Fruit fly (Drosophila melanogaster) whole organism, embryonic: Measurements from ENCODE around the gene PNPase.
A peak's percentile ranks its signal among the peaks of the same experiment; 100 is the strongest.

ENCODE experiments used
- CG13123 ChIP-seq: fragments of 200-800 bp; sonication (Bioruptor generic); optimal IDR thresholded peaks from 2 replicates; lab custom pipeline; 2016; ENCODE audit warnings: missing biosample characterization, missing genetic modification characterization
- CG32772 ChIP-seq: fragments of 200-800 bp; sonication (Bioruptor generic); IDR thresholded peaks from 2 replicates; pipeline ENCODE4 v1.3.6; 2022; ENCODE audit warnings: missing biosample characterization, missing genetic modification characterization
- CG3281 ChIP-seq: fragments of 200-800 bp; sonication (Bioruptor generic); optimal IDR thresholded peaks from 3 replicates; lab custom pipeline; 2017; ENCODE audit warnings: missing biosample characterization, mild to moderate bottlenecking, missing genetic modification characterization
- CG4282 ChIP-seq: fragments of 200-800 bp; sonication (Bioruptor generic); optimal IDR thresholded peaks from 2 replicates; lab custom pipeline; 2016; ENCODE audit warnings: missing biosample characterization, missing genetic modification characterization
- D ChIP-seq, 2 experiments: fragments of 200-800 bp in 1 of 2; fragments of >200 bp in 1 of 2; sonication (Bioruptor generic) in 1 of 2; optimal IDR thresholded peaks; 2 replicates in 1 of 2; 3 replicates in 1 of 2; lab custom pipeline; 2017; ENCODE audit warnings: mild to moderate bottlenecking in 1 of 2, missing biosample characterization in 1 of 2, missing genetic modification characterization in 1 of 2, missing genetic modification reagents in 1 of 2
- Hey ChIP-seq: fragments of 200-800 bp; sonication (Bioruptor generic); optimal IDR thresholded peaks from 3 replicates; lab custom pipeline; 2018; ENCODE audit warnings: missing biosample characterization, mild to moderate bottlenecking, missing genetic modification characterization
- Opbp ChIP-seq: fragments of 200-800 bp; sonication (Bioruptor generic); IDR thresholded peaks from 3 replicates; pipeline ENCODE4 v1.3.6; 2022; ENCODE audit warnings: missing biosample characterization, missing genetic modification characterization; ENCODE audit not compliant: partially characterized antibody
- ato ChIP-seq: fragments of 200-800 bp; sonication (Bioruptor generic); IDR thresholded peaks from 2 replicates; pipeline ENCODE4 v1.3.6; 2022; ENCODE audit warnings: missing biosample characterization, missing genetic modification characterization; ENCODE audit not compliant: partially characterized antibody
- bcd ChIP-seq: fragments of 200-800 bp; sonication (Bioruptor generic); optimal IDR thresholded peaks from 2 replicates; lab custom pipeline; 2017; ENCODE audit warnings: missing biosample characterization, mild to moderate bottlenecking, missing genetic modification characterization
- dimm ChIP-seq: fragments of 200-800 bp; sonication (Bioruptor generic); IDR thresholded peaks from 2 replicates; pipeline ENCODE4 v1.3.6; 2022; ENCODE audit warnings: missing biosample characterization, missing genetic modification characterization
- nau ChIP-seq: fragments of 200-800 bp; sonication (Bioruptor generic); optimal IDR thresholded peaks from 3 replicates; lab custom pipeline; 2017; ENCODE audit warnings: missing biosample characterization, mild to moderate bottlenecking, missing genetic modification characterization, missing genetic modification reagents
- stwl ChIP-seq: fragments of 200-800 bp; sonication (Bioruptor generic); optimal IDR thresholded peaks from 3 replicates; lab custom pipeline; 2018; ENCODE audit warnings: missing biosample characterization, mild to moderate bottlenecking, missing genetic modification characterization, moderate library complexity
- wdn ChIP-seq: fragments of 200-800 bp; sonication (Bioruptor generic); IDR thresholded peaks from 2 replicates; pipeline ENCODE4 v1.3.6; 2022; ENCODE audit warnings: missing biosample characterization, missing genetic modification characterization

DNA sequence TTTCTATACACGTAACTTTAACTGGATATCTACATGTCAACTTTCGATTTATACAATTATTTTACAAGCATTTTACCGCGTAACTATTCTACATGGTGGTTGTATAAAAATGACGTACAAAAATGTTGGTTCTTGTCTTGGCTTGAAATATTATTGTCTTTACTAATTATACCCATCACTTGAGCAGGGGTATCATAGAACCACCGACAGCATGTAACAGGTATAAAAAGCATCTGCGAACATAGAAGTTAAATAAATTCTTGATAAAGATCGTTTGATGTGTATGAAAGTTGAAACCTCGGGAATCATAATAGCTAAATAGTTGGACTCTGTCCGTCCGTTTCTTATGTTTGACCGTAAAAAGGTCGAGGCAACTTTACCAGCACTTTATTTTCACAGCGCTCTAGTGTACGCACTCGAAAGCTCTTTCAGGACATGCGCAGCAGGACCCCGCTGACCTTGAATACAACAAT lies 24.0 kb downstream of the PNPase start:
- TF ChIP-seq nau (GFP tag; lab: Kevin White, UChicago) (no peak), CG4282 (GFP tag; lab: Kevin White, UChicago) (no peak), CG32772 (GFP tag; lab: Robert Waterston, UW) (0 out of 2 replicates have a peak, but pooled peaks have one; percentile 13), CG13123 (no peak), stwl (tag; lab: Kevin White, UChicago) (peak; percentile 28), CG3281 (GFP tag; lab: Kevin White, UChicago) (peak; percentile 7), dimm (GFP tag; lab: Robert Waterston, UW) (no peak), ato (GFP tag; lab: Robert Waterston, UW) (no peak), wdn (peak; percentile 50; the same call in 1 of the 2 replicates), Hey (no peak), Opbp (GFP tag; lab: Robert Waterston, UW) (peak; percentile 56; the same call in 2 of the 3 replicates), bcd (GFP tag; lab: Kevin White, UChicago) (peak; percentile 54), D (optimal IDR thresholded peaks at IDR 0.05; lab: Kevin White, UChicago) (no peak), D (GFP tag; optimal IDR thresholded peaks at IDR 0.05; lab: Kevin White, UChicago) (no peak)
